Worm (Caenorhabditis elegans): ENCODE results near the gene Y38H6C.23.

DNA sequence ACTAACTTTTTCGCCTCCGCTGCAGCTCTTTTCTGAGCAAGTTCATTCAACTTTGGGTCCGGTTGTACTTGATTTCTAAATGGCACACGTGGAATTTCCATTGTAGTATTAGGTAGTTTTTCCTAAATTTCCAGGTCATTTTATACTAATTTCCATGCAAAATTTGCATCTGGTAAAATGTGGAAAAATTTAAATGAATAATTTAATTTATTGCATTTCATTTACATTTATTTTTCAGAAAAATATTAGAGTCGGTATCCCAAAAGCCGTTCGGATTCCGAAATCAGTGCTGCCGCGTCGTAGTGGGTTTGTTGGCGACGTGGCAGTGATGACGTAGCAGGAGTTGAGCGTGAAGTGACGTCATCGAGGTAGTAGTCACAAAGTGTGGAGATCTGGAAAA is 9.1 kb downstream of the Y38H6C.23 start, which contains the start of gene Y38H6C.18:
- no peak for TF ChIP-seq daf-12 (tag; optimal IDR thresholded peaks at IDR 0.05)
- TF ChIP-seq hmg-11 (tag; optimal IDR thresholded peaks at IDR 0.05) = no peak
- TF ChIP-seq nhr-11 (tag; optimal IDR thresholded peaks at IDR 0.05) = no peak
- no peak for TF ChIP-seq nhr-23 (tag; optimal IDR thresholded peaks at IDR 0.05)
- no peak for TF ChIP-seq nhr-237 (tag; optimal IDR thresholded peaks at IDR 0.05)
- TF ChIP-seq unc-39 (tag; optimal IDR thresholded peaks at IDR 0.05) = no peak
- TF ChIP-seq ama-1 (optimal IDR thresholded peaks at IDR 0.05) = no peak
- no peak for TF ChIP-seq zag-1 (tag; optimal IDR thresholded peaks at IDR 0.05)
- TF ChIP-seq elt-3 (tag; optimal IDR thresholded peaks at IDR 0.05) = no peak
- no peak for TF ChIP-seq egl-27 (tag; optimal IDR thresholded peaks at IDR 0.05)
- no peak for TF ChIP-seq fkh-10 (GFP tag; optimal IDR thresholded peaks at IDR 0.05)
- TF ChIP-seq skn-1 (tag; optimal IDR thresholded peaks at IDR 0.05) = no peak
- TF ChIP-seq R02D3.7 (tag; optimal IDR thresholded peaks at IDR 0.05) = no peak
